Worm (Caenorhabditis elegans) whole organism, mixed stage, embryonic: ENCODE measurements around the gene arrd-14.
A peak's percentile ranks its signal among the peaks of the same experiment; 100 is the strongest.

Experiments
- bed-3 ChIP-seq: fragments of 200-800 bp; sonication (Bioruptor generic); optimal IDR thresholded peaks from 3 replicates; lab custom pipeline; 2018; ENCODE audit warnings: mild to moderate bottlenecking, missing genetic modification characterization, moderate library complexity, missing compliant biosample characterization
- ceh-39 ChIP-seq: fragments of 150-350 bp; optimal IDR thresholded peaks from 2 replicates; lab custom pipeline; 2014; ENCODE audit warnings: missing biosample characterization, missing genetic modification characterization
- ceh-43 ChIP-seq: fragments of 200-800 bp; sonication (Bioruptor generic); optimal IDR thresholded peaks from 2 replicates; lab custom pipeline; 2018; ENCODE audit warnings: mild to moderate bottlenecking, missing genetic modification characterization, moderate library complexity, missing compliant biosample characterization
- ceh-83 ChIP-seq: fragments of 200-800 bp; sonication (Bioruptor generic); optimal IDR thresholded peaks from 2 replicates; lab custom pipeline; 2018; ENCODE audit warnings: mild to moderate bottlenecking, missing genetic modification characterization, missing compliant biosample characterization
- ces-1 ChIP-seq: fragments of 150-350 bp; optimal IDR thresholded peaks from 2 replicates; lab custom pipeline; 2014; ENCODE audit warnings: missing biosample characterization, missing genetic modification reagents, missing genetic modification characterization
- cnd-1 ChIP-seq: fragments of 200-800 bp; sonication (Bioruptor generic); optimal IDR thresholded peaks from 2 replicates; lab custom pipeline; 2018; ENCODE audit warnings: mild to moderate bottlenecking, missing genetic modification characterization, missing compliant biosample characterization
- drap-1 ChIP-seq: fragments of 200-800 bp; sonication (Bioruptor generic); optimal IDR thresholded peaks from 3 replicates; lab custom pipeline; 2018; ENCODE audit warnings: mild to moderate bottlenecking, missing genetic modification characterization, missing compliant biosample characterization
- elt-3 ChIP-seq: fragments of 150-350 bp; optimal IDR thresholded peaks from 2 replicates; lab custom pipeline; 2014; ENCODE audit warnings: missing biosample characterization, missing genetic modification characterization
- flh-1 ChIP-seq: fragments of 200-800 bp; sonication (Bioruptor generic); optimal IDR thresholded peaks from 2 replicates; lab custom pipeline; 2018; ENCODE audit warnings: mild to moderate bottlenecking, missing genetic modification characterization, moderate library complexity, missing compliant biosample characterization
- ham-2 ChIP-seq: fragments of 200-800 bp; sonication (Bioruptor generic); optimal IDR thresholded peaks from 2 replicates; lab custom pipeline; 2018; ENCODE audit warnings: mild to moderate bottlenecking, missing genetic modification characterization, missing compliant biosample characterization
- hlh-1 ChIP-seq: fragments of 150-350 bp; optimal IDR thresholded peaks from 2 replicates; lab custom pipeline; 2014; ENCODE audit warnings: missing biosample characterization, missing genetic modification reagents, missing genetic modification characterization
- lin-13 ChIP-seq: fragments of 150-350 bp; optimal IDR thresholded peaks from 2 replicates; lab custom pipeline; 2014; ENCODE audit warnings: missing biosample characterization, missing genetic modification characterization
- lin-32 ChIP-seq: fragments of 200-800 bp; sonication (Bioruptor generic); optimal IDR thresholded peaks from 2 replicates; lab custom pipeline; 2018; ENCODE audit warnings: mild to moderate bottlenecking, missing genetic modification characterization, missing compliant biosample characterization
- lsy-2 ChIP-seq: fragments of 150-350 bp; optimal IDR thresholded peaks from 2 replicates; lab custom pipeline; 2014; ENCODE audit warnings: missing biosample characterization, missing genetic modification characterization
- mab-5 ChIP-seq: fragments of 150-350 bp; optimal IDR thresholded peaks from 2 replicates; lab custom pipeline; 2014; ENCODE audit warnings: missing biosample characterization, missing genetic modification characterization
- mep-1 ChIP-seq: fragments of 150-350 bp; optimal IDR thresholded peaks from 2 replicates; lab custom pipeline; 2017; ENCODE audit warnings: missing biosample characterization, missing genetic modification reagents, missing genetic modification characterization, inconsistent platforms
- mls-2 ChIP-seq: sonication (generic microtip); optimal IDR thresholded peaks from 2 replicates; lab custom pipeline; 2016; ENCODE audit warnings: mild to moderate bottlenecking, missing genetic modification characterization, moderate library complexity, missing compliant biosample characterization
- nhr-12 ChIP-seq: fragments of 150-350 bp; optimal IDR thresholded peaks from 2 replicates; lab custom pipeline; 2014; ENCODE audit warnings: missing biosample characterization, missing genetic modification characterization
- nhr-2 ChIP-seq: fragments of 150-350 bp; optimal IDR thresholded peaks from 2 replicates; lab custom pipeline; 2014; ENCODE audit warnings: missing biosample characterization, missing genetic modification characterization
- nhr-237 ChIP-seq: fragments of 150-350 bp; optimal IDR thresholded peaks from 2 replicates; lab custom pipeline; 2014; ENCODE audit warnings: missing biosample characterization, missing genetic modification characterization
- nhr-28 ChIP-seq: fragments of 150-350 bp; optimal IDR thresholded peaks from 2 replicates; lab custom pipeline; 2014; ENCODE audit warnings: missing biosample characterization, missing genetic modification characterization
- nhr-76 ChIP-seq: sonication (generic microtip); optimal IDR thresholded peaks from 2 replicates; lab custom pipeline; 2017; ENCODE audit warnings: missing biosample characterization, missing genetic modification characterization
- pha-4 ChIP-seq: fragments of 150-350 bp; optimal IDR thresholded peaks from 2 replicates; lab custom pipeline; 2018; ENCODE audit warnings: missing biosample characterization, missing genetic modification reagents, missing genetic modification characterization
- sem-2 ChIP-seq: fragments of 200-800 bp; sonication (Bioruptor generic); optimal IDR thresholded peaks from 2 replicates; lab custom pipeline; 2018; ENCODE audit warnings: mild to moderate bottlenecking, missing genetic modification characterization, missing compliant biosample characterization
- snpc-4 ChIP-seq: fragments of 150-350 bp; optimal IDR thresholded peaks from 2 replicates; lab custom pipeline; 2014; ENCODE audit warnings: missing biosample characterization, missing genetic modification characterization
- tbx-8 ChIP-seq: fragments of 200-800 bp; sonication (Bioruptor generic); optimal IDR thresholded peaks from 2 replicates; lab custom pipeline; 2018; ENCODE audit warnings: mild to moderate bottlenecking, missing genetic modification characterization, moderate library complexity, missing compliant biosample characterization
- unc-120 ChIP-seq: sonication (generic microtip); optimal IDR thresholded peaks from 2 replicates; lab custom pipeline; 2017; ENCODE audit warnings: missing genetic modification characterization, missing compliant biosample characterization; ENCODE audit not compliant: poor library complexity, severe bottlenecking
- unc-39 ChIP-seq: fragments of 150-350 bp; optimal IDR thresholded peaks from 2 replicates; lab custom pipeline; 2014; ENCODE audit warnings: missing biosample characterization, missing genetic modification characterization
- unc-62 ChIP-seq: fragments of 150-350 bp; optimal IDR thresholded peaks from 2 replicates; lab custom pipeline; 2014; ENCODE audit warnings: missing biosample characterization, missing genetic modification reagents, missing genetic modification characterization
- ztf-11 ChIP-seq: fragments of 150-350 bp; optimal IDR thresholded peaks from 2 replicates; lab custom pipeline; 2014; ENCODE audit warnings: missing biosample characterization, missing genetic modification characterization

The arrd-14 gene

ce11 chrII:13780792-13781248, 28.7 kb downstream of the arrd-14 start:
- TF ChIP-seq ceh-43 (GFP tag; lab: Kevin White, UChicago) (no peak), nhr-28 (no peak), nhr-12 (tag; lab: Kevin White, UChicago) (no peak), unc-62 (GFP tag; lab: Kevin White, UChicago) (no peak), snpc-4 (tag; lab: Kevin White, UChicago) (no peak), unc-120 (tag; lab: Kevin White, UChicago) (no peak), elt-3 (no peak), nhr-237 (tag; lab: Kevin White, UChicago) (no peak), lsy-2 (tag; lab: Kevin White, UChicago) (no peak), hlh-1 (no peak), flh-1 (GFP tag; lab: Kevin White, UChicago) (no peak), tbx-8 (GFP tag; lab: Kevin White, UChicago) (no peak), lin-13 (tag; lab: Kevin White, UChicago) (no peak), ceh-83 (GFP tag; lab: Kevin White, UChicago) (no peak), pha-4 (tag; lab: Kevin White, UChicago) (no peak), mls-2 (tag; lab: Kevin White, UChicago) (no peak), ham-2 (no peak)

- no peak for TF ChIP-seq nhr-2 (tag; lab: Kevin White, UChicago)
- no peak for TF ChIP-seq ham-2
- no peak for TF ChIP-seq nhr-76
- no peak for TF ChIP-seq unc-39 (tag; lab: Kevin White, UChicago)
- no peak for TF ChIP-seq ztf-11 (tag; lab: Kevin White, UChicago)
- TF ChIP-seq lin-13 (tag; lab: Kevin White, UChicago) = no peak
- TF ChIP-seq ceh-39 = no peak
- no peak for TF ChIP-seq unc-62 (GFP tag; lab: Kevin White, UChicago)
- TF ChIP-seq pha-4 (tag; lab: Kevin White, UChicago) = no peak
These were observed 31.8 kb downstream of the arrd-14 start, which contains the start of gene C01B9.4 for ce11 chrII:13783880-13784279. Gene C01B9.4, minus strand, starts transcription at chrII:13783980.

DNA sequence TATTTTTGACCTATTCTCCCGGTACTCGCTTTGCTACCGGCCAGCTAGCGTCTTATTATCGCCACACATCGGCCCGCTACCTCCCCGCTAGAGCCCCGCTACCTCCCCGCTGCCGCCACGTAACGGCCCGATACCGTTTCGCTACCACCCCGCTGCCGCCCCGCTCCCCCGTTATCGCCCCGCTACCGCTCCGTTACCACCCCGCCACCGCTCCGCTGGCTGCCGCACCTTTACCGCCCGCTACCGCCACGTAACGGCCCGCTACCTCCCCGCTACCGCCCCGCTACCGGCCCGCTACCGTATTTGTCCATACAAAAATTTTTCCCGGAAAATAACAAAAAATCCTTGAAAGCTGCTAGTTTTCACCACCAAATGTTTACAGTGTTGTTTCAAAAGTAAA, 33.5 kb downstream of the arrd-14 start:
- TF ChIP-seq ceh-83 (GFP tag; lab: Kevin White, UChicago) = peak; percentile 23
- no peak for TF ChIP-seq lsy-2 (tag; lab: Kevin White, UChicago)
- peak; percentile 27 for TF ChIP-seq ham-2
- no peak for TF ChIP-seq mep-1 (tag; lab: Kevin White, UChicago)
- peak; percentile 12 for TF ChIP-seq drap-1 (GFP tag; lab: Kevin White, UChicago)
- no peak for TF ChIP-seq nhr-2 (tag; lab: Kevin White, UChicago)

ce11 chrII:13786899-13787298, 34.8 kb downstream of the arrd-14 start:
- TF ChIP-seq drap-1 (GFP tag; lab: Kevin White, UChicago) (no peak), unc-120 (tag; lab: Kevin White, UChicago) (no peak), ceh-83 (GFP tag; lab: Kevin White, UChicago) (no peak), mep-1 (tag; lab: Kevin White, UChicago) (no peak), ham-2 (no peak), sem-2 (GFP tag; lab: Kevin White, UChicago) (no peak), mab-5 (tag; lab: Kevin White, UChicago) (no peak), mls-2 (tag; lab: Kevin White, UChicago) (no peak), lin-32 (GFP tag; lab: Kevin White, UChicago) (no peak), tbx-8 (GFP tag; lab: Kevin White, UChicago) (no peak), snpc-4 (tag; lab: Kevin White, UChicago) (no peak), unc-62 (GFP tag; lab: Kevin White, UChicago) (no peak), bed-3 (no peak)

DNA sequence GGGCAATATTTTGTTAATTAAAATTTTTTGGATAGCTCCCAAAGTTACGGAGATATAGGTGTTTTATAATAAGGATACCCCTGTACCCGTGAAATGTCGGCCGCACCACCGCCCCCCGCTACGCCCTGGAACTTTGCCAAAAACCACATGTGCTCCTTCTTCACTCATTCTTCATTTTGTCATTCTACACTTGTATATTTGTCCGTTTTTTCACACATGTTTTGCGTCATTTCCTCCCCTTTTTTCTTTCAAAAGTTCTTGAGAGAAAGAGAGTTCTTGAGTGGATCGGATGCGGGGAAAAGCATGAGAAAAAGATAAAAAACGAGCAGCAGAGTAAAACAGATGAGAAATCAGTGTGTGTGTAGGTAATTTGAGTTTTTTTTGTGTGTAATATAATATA, 36.7 kb downstream of the arrd-14 start:
- TF ChIP-seq lin-32 (GFP tag; lab: Kevin White, UChicago) = no peak
- no peak for TF ChIP-seq ces-1 (GFP tag; lab: Kevin White, UChicago)
- TF ChIP-seq snpc-4 (tag; lab: Kevin White, UChicago) = no peak
- TF ChIP-seq nhr-237 (tag; lab: Kevin White, UChicago) = no peak
- TF ChIP-seq cnd-1 (tag; lab: Kevin White, UChicago) = no peak
- TF ChIP-seq, all 35 proteins: peak for 0
